Fruit fly (Drosophila melanogaster): ENCODE measurements around the gene CG12236.

CG12236 gene

dm6 chrX:5883394-5883793 lies 24.5 kb upstream of the CG12236 start (continued):
- TF ChIP-seq al (GFP tag; IDR thresholded peaks at IDR 0.05) (no peak), Awh (GFP tag; IDR thresholded peaks at IDR 0.05) (no peak), repo (GFP tag; optimal IDR thresholded peaks at IDR 0.05) (peak; percentile 10), Ravus (GFP tag; IDR thresholded peaks at IDR 0.05) (no peak), ranshi (GFP tag; IDR thresholded peaks at IDR 0.05) (peak; percentile 13; the same call in 1 of the 2 replicates), CG15011 (GFP tag; optimal IDR thresholded peaks at IDR 0.05) (no peak), CG7839 (tag; optimal IDR thresholded peaks at IDR 0.05) (peak; percentile 50), CG13424 (tag; optimal IDR thresholded peaks at IDR 0.05) (peak; percentile 1), Dll (GFP tag; IDR thresholded peaks at IDR 0.05; ENCODE audit: partially characterized antibody) (no peak), CG11723 (GFP tag; optimal IDR thresholded peaks at IDR 0.05) (no peak), Drgx (GFP tag; IDR thresholded peaks at IDR 0.05) (no peak), CG9876 (GFP tag; optimal IDR thresholded peaks at IDR 0.05) (peak; percentile 0), sim (GFP tag; IDR thresholded peaks at IDR 0.05) (no peak), eyg (GFP tag; optimal IDR thresholded peaks at IDR 0.05) (no peak), CG14710 (tag; optimal IDR thresholded peaks at IDR 0.05) (peak; percentile 34), CG14965 (GFP tag; optimal IDR thresholded peaks at IDR 0.05; ENCODE audit: borderline replicate concordance) (no peak), ci (GFP tag; IDR thresholded peaks at IDR 0.05) (no peak), bowl (GFP tag; IDR thresholded peaks at IDR 0.05) (no peak), CG31441 (GFP tag; IDR thresholded peaks at IDR 0.05) (no peak), gcm2 (GFP tag; optimal IDR thresholded peaks at IDR 0.05) (no peak), CG6791 (GFP tag; IDR thresholded peaks at IDR 0.05; ENCODE audit: partially characterized antibody) (peak; percentile 50; the same call in 1 of the 3 replicates), tna (GFP tag; IDR thresholded peaks at IDR 0.05; ENCODE audit: partially characterized antibody) (no peak), CG14860 (GFP tag; IDR thresholded peaks at IDR 0.05; ENCODE audit: partially characterized antibody) (no peak), exex (tag; optimal IDR thresholded peaks at IDR 0.05) (no peak), prd (optimal IDR thresholded peaks at IDR 0.05) (no peak), prd (GFP tag; IDR thresholded peaks at IDR 0.05) (peak; percentile 40; the same call in 1 of the 3 replicates), CG9727 (GFP tag; optimal IDR thresholded peaks at IDR 0.05) (no peak), CG4617 (GFP tag; optimal IDR thresholded peaks at IDR 0.05; ENCODE audit: borderline replicate concordance) (peak; percentile 23), caup (GFP tag; optimal IDR thresholded peaks at IDR 0.05; ENCODE audit: severe bottlenecking) (no peak), MESR4 (GFP tag; optimal IDR thresholded peaks at IDR 0.05) (no peak), CG11398 (GFP tag; optimal IDR thresholded peaks at IDR 0.05) (no peak), inv (GFP tag; IDR thresholded peaks at IDR 0.05; ENCODE audit: partially characterized antibody) (no peak), CG14667 (GFP tag; IDR thresholded peaks at IDR 0.05) (0 out of 2 replicates have a peak, but pooled peaks have one; percentile 23), CG8359 (GFP tag; optimal IDR thresholded peaks at IDR 0.05; ENCODE audit: borderline replicate concordance) (no peak), GATAe (GFP tag; conservative IDR thresholded peaks at IDR 0.05) (no peak), Side (GFP tag; optimal IDR thresholded peaks at IDR 0.05) (peak; percentile 12), esg (GFP tag; conservative IDR thresholded peaks at IDR 0.05) (no peak), CoRest (tag; optimal IDR thresholded peaks at IDR 0.05) (peak; percentile 59), Gsc (GFP tag; IDR thresholded peaks at IDR 0.05) (no peak), ftz-f1 (GFP tag; optimal IDR thresholded peaks at IDR 0.05) (no peak), fru (optimal IDR thresholded peaks at IDR 0.05) (no peak), trem (tag; optimal IDR thresholded peaks at IDR 0.05) (peak; percentile 66), usp (GFP tag; optimal IDR thresholded peaks at IDR 0.05) (no peak), lbe (GFP tag; optimal IDR thresholded peaks at IDR 0.05) (no peak), CG12071 (GFP tag; optimal IDR thresholded peaks at IDR 0.05) (no peak), Lhr (GFP tag; optimal IDR thresholded peaks at IDR 0.05) (peak; percentile 82), lov (optimal IDR thresholded peaks at IDR 0.05) (no peak), lov (GFP tag; IDR thresholded peaks at IDR 0.05) (no peak), Deaf1 (tag; optimal IDR thresholded peaks at IDR 0.05) (no peak), ac (GFP tag; optimal IDR thresholded peaks at IDR 0.05) (no peak), kah (GFP tag; optimal IDR thresholded peaks at IDR 0.05) (no peak)

All from whole organism, embryonic.